Fruit fly (Drosophila melanogaster) whole organism, prepupa: ENCODE data around the gene Rim.
A peak's percentile ranks its signal among the peaks of the same experiment; 100 is the strongest.

Experiments used
- CG10631 ChIP-seq: fragments of 200-800 bp; sonication (Bioruptor generic); optimal IDR thresholded peaks from 2 replicates; lab custom pipeline; 2016; ENCODE audit warnings: missing biosample characterization, missing genetic modification characterization
- CG11902 ChIP-seq: fragments of 200-800 bp; sonication (Bioruptor generic); optimal IDR thresholded peaks from 3 replicates; lab custom pipeline; 2016; ENCODE audit warnings: missing biosample characterization, missing genetic modification characterization
- CG15336 ChIP-seq: fragments of 200-800 bp; sonication (Bioruptor generic); IDR thresholded peaks from 2 replicates; pipeline ENCODE4 v1.3.6; 2022; ENCODE audit warnings: missing biosample characterization, missing genetic modification characterization
- CG16779 ChIP-seq: fragments of 200-800 bp; sonication (Bioruptor generic); optimal IDR thresholded peaks from 3 replicates; lab custom pipeline; 2017; ENCODE audit warnings: missing biosample characterization, mild to moderate bottlenecking, missing genetic modification characterization
- CG3032 ChIP-seq: fragments of 200-800 bp; optimal IDR thresholded peaks from 2 replicates; lab custom pipeline; 2019; ENCODE audit warnings: missing biosample characterization, mild to moderate bottlenecking, missing genetic modification characterization, moderate library complexity
- CG31627 ChIP-seq: fragments of 200-800 bp; sonication (Bioruptor generic); optimal IDR thresholded peaks from 3 replicates; lab custom pipeline; 2016; ENCODE audit warnings: missing biosample characterization, missing genetic modification characterization
- CG34406 ChIP-seq: fragments of 200-800 bp; sonication (Bioruptor generic); optimal IDR thresholded peaks from 3 replicates; lab custom pipeline; 2016; ENCODE audit warnings: missing biosample characterization, missing genetic modification characterization
- CG3919 ChIP-seq: fragments of 200-800 bp; sonication (Bioruptor generic); optimal IDR thresholded peaks from 3 replicates; lab custom pipeline; 2016; ENCODE audit warnings: missing biosample characterization, missing genetic modification characterization
- CG4318 ChIP-seq: fragments of 200-800 bp; sonication (Bioruptor generic); optimal IDR thresholded peaks from 3 replicates; lab custom pipeline; 2017; ENCODE audit warnings: missing biosample characterization, mild to moderate bottlenecking, missing genetic modification characterization
- CG6163 ChIP-seq: fragments of 200-800 bp; sonication (Bioruptor generic); IDR thresholded peaks from 3 replicates; pipeline ENCODE4 v1.3.6; 2022; ENCODE audit warnings: missing biosample characterization, missing genetic modification characterization
- CG6276 ChIP-seq: fragments of 200-800 bp; sonication (Bioruptor generic); optimal IDR thresholded peaks from 2 replicates; lab custom pipeline; 2017; ENCODE audit warnings: missing biosample characterization, mild to moderate bottlenecking, missing genetic modification characterization
- CG6792 ChIP-seq: fragments of 200-800 bp; sonication (Bioruptor generic); optimal IDR thresholded peaks from 3 replicates; lab custom pipeline; 2016; ENCODE audit warnings: missing biosample characterization, missing genetic modification characterization
- CG6854 ChIP-seq: fragments of 200-800 bp; sonication (Bioruptor generic); optimal IDR thresholded peaks from 2 replicates; lab custom pipeline; 2017; ENCODE audit warnings: missing biosample characterization, mild to moderate bottlenecking, missing genetic modification characterization
- CG7368 ChIP-seq: fragments of 200-800 bp; sonication (Bioruptor generic); optimal IDR thresholded peaks from 3 replicates; lab custom pipeline; 2016; ENCODE audit warnings: missing biosample characterization, missing genetic modification characterization
- CG8119 ChIP-seq: fragments of 200-800 bp; sonication (Bioruptor generic); IDR thresholded peaks from 3 replicates; pipeline ENCODE4 v1.3.6; 2022; ENCODE audit warnings: missing biosample characterization, missing genetic modification characterization
- CG8632 ChIP-seq: fragments of 200-800 bp; sonication (Bioruptor generic); optimal IDR thresholded peaks from 3 replicates; lab custom pipeline; 2016; ENCODE audit warnings: missing biosample characterization, missing genetic modification characterization
- CG9139 ChIP-seq: fragments of 200-800 bp; sonication (Bioruptor generic); optimal IDR thresholded peaks from 3 replicates; lab custom pipeline; 2017; ENCODE audit warnings: missing biosample characterization, mild to moderate bottlenecking, missing genetic modification characterization
- Eip78C ChIP-seq: fragments of 200-800 bp; sonication (Bioruptor generic); peaks from one replicate; lab custom pipeline; 2016; ENCODE audit warnings: missing biosample characterization, missing genetic modification characterization
- Eip93F ChIP-seq: fragments of 200-800 bp; sonication (Bioruptor generic); optimal IDR thresholded peaks from 2 replicates; lab custom pipeline; 2016; ENCODE audit warnings: missing biosample characterization, mild to moderate bottlenecking, missing genetic modification characterization
- Ets21C ChIP-seq: fragments of 200-800 bp; sonication (Bioruptor generic); optimal IDR thresholded peaks from 3 replicates; lab custom pipeline; 2016; ENCODE audit warnings: missing biosample characterization, missing genetic modification characterization
- Ets96B ChIP-seq: fragments of 200-800 bp; optimal IDR thresholded peaks from 2 replicates; lab custom pipeline; 2019; ENCODE audit warnings: missing biosample characterization, mild to moderate bottlenecking, missing genetic modification characterization, moderate library complexity
- Hr39 ChIP-seq: fragments of 200-800 bp; sonication (Bioruptor generic); optimal IDR thresholded peaks from 2 replicates; lab custom pipeline; 2016; ENCODE audit warnings: missing biosample characterization, missing genetic modification characterization
- Lpt ChIP-seq: fragments of 200-800 bp; sonication (Bioruptor generic); optimal IDR thresholded peaks from 3 replicates; lab custom pipeline; 2016; ENCODE audit warnings: missing biosample characterization, missing genetic modification characterization
- Smox ChIP-seq: fragments of 200-800 bp; sonication (Bioruptor generic); optimal IDR thresholded peaks from 3 replicates; lab custom pipeline; 2016; ENCODE audit warnings: missing biosample characterization, missing genetic modification characterization
- Sox102F ChIP-seq: fragments of 200-800 bp; sonication (Bioruptor generic); optimal IDR thresholded peaks from 2 replicates; lab custom pipeline; 2016; ENCODE audit warnings: missing biosample characterization, mild to moderate bottlenecking, missing genetic modification characterization
- Sox14 ChIP-seq: fragments of 200-800 bp; sonication (Bioruptor generic); optimal IDR thresholded peaks from 3 replicates; lab custom pipeline; 2016; ENCODE audit warnings: missing biosample characterization, missing genetic modification characterization
- Sox15 ChIP-seq: fragments of 200-800 bp; sonication (Bioruptor generic); optimal IDR thresholded peaks from 3 replicates; lab custom pipeline; 2016; ENCODE audit warnings: missing biosample characterization, missing genetic modification characterization
- achi ChIP-seq: fragments of 200-800 bp; sonication (Bioruptor generic); optimal IDR thresholded peaks from 3 replicates; lab custom pipeline; 2016; ENCODE audit warnings: missing biosample characterization, missing genetic modification characterization
- acj6 ChIP-seq: fragments of 200-800 bp; sonication (Bioruptor generic); optimal IDR thresholded peaks from 3 replicates; lab custom pipeline; 2016; ENCODE audit warnings: missing biosample characterization, missing genetic modification characterization
- cyc ChIP-seq: fragments of 200-800 bp; sonication (Bioruptor generic); optimal IDR thresholded peaks from 3 replicates; lab custom pipeline; 2016; ENCODE audit warnings: missing biosample characterization, missing genetic modification characterization
- dac ChIP-seq: fragments of 200-800 bp; sonication (Bioruptor generic); optimal IDR thresholded peaks from 2 replicates; lab custom pipeline; 2017; ENCODE audit warnings: missing biosample characterization, mild to moderate bottlenecking, missing genetic modification characterization
- dsx ChIP-seq: fragments of 200-800 bp; optimal IDR thresholded peaks from 3 replicates; lab custom pipeline; 2019; ENCODE audit warnings: missing biosample characterization, mild to moderate bottlenecking, missing genetic modification characterization, moderate library complexity; ENCODE audit not compliant: poor library complexity, severe bottlenecking
- eg ChIP-seq: fragments of 200-800 bp; sonication (Bioruptor generic); IDR thresholded peaks from 3 replicates; pipeline ENCODE4 v1.3.6; 2022; ENCODE audit warnings: missing biosample characterization, missing genetic modification characterization
- esn ChIP-seq: fragments of 200-800 bp; sonication (Bioruptor generic); optimal IDR thresholded peaks from 2 replicates; lab custom pipeline; 2016; ENCODE audit warnings: missing biosample characterization, mild to moderate bottlenecking, missing genetic modification characterization, moderate library complexity
- fd59A ChIP-seq: fragments of 200-800 bp; sonication (Bioruptor generic); optimal IDR thresholded peaks from 2 replicates; lab custom pipeline; 2017; ENCODE audit warnings: missing biosample characterization, mild to moderate bottlenecking, missing genetic modification characterization, missing genetic modification reagents
- fd85E ChIP-seq: fragments of 200-800 bp; sonication (Bioruptor generic); optimal IDR thresholded peaks from 3 replicates; lab custom pipeline; 2016; ENCODE audit warnings: missing biosample characterization, missing genetic modification characterization
- fkh ChIP-seq: fragments of 200-800 bp; sonication (Bioruptor generic); optimal IDR thresholded peaks from 3 replicates; lab custom pipeline; 2017; ENCODE audit warnings: missing biosample characterization, mild to moderate bottlenecking, missing genetic modification characterization, moderate library complexity
- lz ChIP-seq: fragments of 200-800 bp; sonication (Bioruptor generic); optimal IDR thresholded peaks from 3 replicates; lab custom pipeline; 2016; ENCODE audit warnings: missing biosample characterization, missing genetic modification characterization
- net ChIP-seq: fragments of 200-800 bp; sonication (Bioruptor generic); optimal IDR thresholded peaks from 3 replicates; lab custom pipeline; 2016; ENCODE audit warnings: missing biosample characterization, missing genetic modification characterization
- salr ChIP-seq, 2 experiments: fragments of 200-800 bp; sonication (Bioruptor generic); optimal IDR thresholded peaks; 3 replicates each; lab custom pipeline; 2016 to 2018; ENCODE audit warnings: missing biosample characterization in 2 of 2, missing genetic modification characterization in 2 of 2, mild to moderate bottlenecking in 1 of 2
- svp ChIP-seq: fragments of 200-800 bp; sonication (Bioruptor generic); peaks from one replicate; lab custom pipeline; 2016; ENCODE audit warnings: missing biosample characterization, missing genetic modification characterization
- topi ChIP-seq: fragments of 200-800 bp; sonication (Bioruptor generic); optimal IDR thresholded peaks from 3 replicates; lab custom pipeline; 2016; ENCODE audit warnings: missing biosample characterization, missing genetic modification characterization

Rim gene

dm6 chr3R:17916478-17916877, at the start of gene Rim:
Gene Rim, minus strand, starts transcription at chr3R:17916578.
- TF ChIP-seq Eip78C (GFP tag; lab: Kevin White, UChicago) (no peak), svp (peak; percentile 38), CG11902 (GFP tag; lab: Kevin White, UChicago) (no peak)

dm6 chr3R:17966013-17966412, 49.6 kb upstream of the Rim start:
- TF ChIP-seq lz (GFP tag; lab: Kevin White, UChicago) (no peak), Lpt (GFP tag; lab: Kevin White, UChicago) (no peak), CG8119 (GFP tag; lab: Robert Waterston, UW) (no peak), fkh (GFP tag; lab: Kevin White, UChicago) (peak; percentile 77), fd59A (GFP tag; lab: Kevin White, UChicago) (no peak), cyc (GFP tag; lab: Kevin White, UChicago) (no peak)
- TF ChIP-seq, all 60 proteins: peak for 1

DNA sequence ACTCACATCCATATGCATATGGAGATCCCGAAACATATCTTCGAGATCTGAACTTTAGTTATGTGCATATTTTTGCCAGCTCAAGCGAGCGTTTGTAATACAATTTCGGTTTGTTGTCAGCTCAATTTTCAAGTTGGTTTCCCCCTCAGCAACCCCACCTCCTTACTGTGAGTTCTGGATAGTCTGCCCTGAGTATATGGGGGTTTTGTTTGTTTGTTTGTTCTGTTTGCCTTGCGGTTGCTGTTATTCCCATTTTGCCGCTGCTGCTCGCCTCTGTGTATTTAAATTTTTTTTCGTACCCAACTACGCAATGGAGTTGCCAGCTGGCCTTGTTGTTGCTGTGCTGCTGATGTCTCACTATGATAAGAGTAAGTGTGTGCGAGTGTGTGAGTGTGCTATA, 49.0 kb upstream of the Rim start:
- peak; percentile 76 for TF ChIP-seq fkh (GFP tag; lab: Kevin White, UChicago)
- TF ChIP-seq CG6163: no peak
- peak; percentile 25 for TF ChIP-seq svp
- TF ChIP-seq CG4318 (GFP tag; lab: Kevin White, UChicago): no peak

dm6 chr3R:17958304-17958703, 41.9 kb upstream of the Rim start:
- no peak for TF ChIP-seq CG9139 (GFP tag; lab: Kevin White, UChicago)
- no peak for TF ChIP-seq CG11902 (GFP tag; lab: Kevin White, UChicago)
- no peak for TF ChIP-seq topi (GFP tag; lab: Kevin White, UChicago)
- no peak for TF ChIP-seq CG34406 (GFP tag; lab: Kevin White, UChicago)
- TF ChIP-seq Hr39 (GFP tag; lab: Kevin White, UChicago): no peak
- no peak for TF ChIP-seq Ets21C (GFP tag; lab: Kevin White, UChicago)
- TF ChIP-seq fd85E (GFP tag; lab: Kevin White, UChicago): no peak
- no peak for TF ChIP-seq CG6276
- TF ChIP-seq CG6163: no peak
- TF ChIP-seq, all 60 proteins: peak for 0

DNA sequence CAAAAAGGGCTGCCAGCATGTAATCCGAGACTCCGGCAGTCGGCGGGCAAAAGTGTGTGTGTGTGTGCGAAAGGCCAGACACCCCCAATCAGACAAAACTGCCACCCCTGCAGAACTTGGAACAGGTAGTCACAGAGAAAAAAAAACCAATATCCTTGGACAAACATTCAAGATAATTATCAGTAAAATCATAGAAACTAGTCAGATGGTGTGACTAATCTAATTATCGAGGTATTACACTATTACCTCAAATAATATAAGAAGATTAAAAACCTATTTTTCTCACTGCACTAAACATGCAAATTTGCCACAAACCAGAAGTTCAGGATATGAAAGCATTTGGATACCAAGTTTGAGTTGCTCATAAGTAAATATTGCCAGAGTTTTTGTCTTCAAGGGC, 41.4 kb upstream of the Rim start:
- TF ChIP-seq Lpt (GFP tag; lab: Kevin White, UChicago): no peak
- no peak for TF ChIP-seq net (GFP tag; lab: Kevin White, UChicago)
- TF ChIP-seq CG3032 (tag; lab: Kevin White, UChicago): peak; percentile 48
- peak; percentile 31 for TF ChIP-seq Hr39 (GFP tag; lab: Kevin White, UChicago)
- TF ChIP-seq Ets21C (GFP tag; lab: Kevin White, UChicago): no peak
- peak; percentile 48 for TF ChIP-seq achi (GFP tag; lab: Kevin White, UChicago)
- peak; percentile 35 for TF ChIP-seq Ets96B (tag; lab: Kevin White, UChicago)
- TF ChIP-seq CG31627 (GFP tag; lab: Kevin White, UChicago): peak; percentile 43
- no peak for TF ChIP-seq fkh (GFP tag; lab: Kevin White, UChicago)
- no peak for TF ChIP-seq CG9139 (GFP tag; lab: Kevin White, UChicago)
- TF ChIP-seq esn (GFP tag; lab: Kevin White, UChicago): peak; percentile 53
- peak; percentile 25 for TF ChIP-seq CG6792 (GFP tag; lab: Kevin White, UChicago)
- no peak for TF ChIP-seq CG6276
- TF ChIP-seq CG4318 (GFP tag; lab: Kevin White, UChicago): no peak
- peak; percentile 47 for TF ChIP-seq CG10631 (GFP tag; lab: Kevin White, UChicago)
- no peak for TF ChIP-seq CG16779
- TF ChIP-seq CG34406 (GFP tag; lab: Kevin White, UChicago): peak; percentile 14
- peak; percentile 85 for TF ChIP-seq Eip78C (GFP tag; lab: Kevin White, UChicago)
- TF ChIP-seq CG7368: no peak
- peak; percentile 39 for TF ChIP-seq Smox (GFP tag; lab: Kevin White, UChicago)
- 0 out of 3 replicates have a peak, but pooled peaks have one; percentile 26 for TF ChIP-seq eg (GFP tag; lab: Robert Waterston, UW)
- TF ChIP-seq svp: peak; percentile 63
- TF ChIP-seq Sox14: peak; percentile 24
- TF ChIP-seq dsx (GFP tag; lab: Kevin White, UChicago): no peak
- no peak for TF ChIP-seq dac (GFP tag; lab: Kevin White, UChicago)
- TF ChIP-seq Sox102F (GFP tag; lab: Kevin White, UChicago): no peak
- TF ChIP-seq salr (GFP tag; optimal IDR thresholded peaks at IDR 0.05; lab: Kevin White, UChicago): no peak
- TF ChIP-seq CG8119 (GFP tag; lab: Robert Waterston, UW): peak; percentile 32; the same call in 1 of the 3 replicates
- TF ChIP-seq CG15336 (GFP tag; lab: Robert Waterston, UW): peak; percentile 17; the same call in 1 of the 2 replicates
- no peak for TF ChIP-seq Eip93F
- TF ChIP-seq CG6854: no peak
- TF ChIP-seq acj6 (GFP tag; lab: Kevin White, UChicago): peak; percentile 41
- no peak for TF ChIP-seq CG11902 (GFP tag; lab: Kevin White, UChicago)
- TF ChIP-seq cyc (GFP tag; lab: Kevin White, UChicago): peak; percentile 25
- no peak for TF ChIP-seq CG8632 (GFP tag; lab: Kevin White, UChicago)
- TF ChIP-seq Sox15 (GFP tag; lab: Kevin White, UChicago): no peak
- TF ChIP-seq CG3919: peak; percentile 52
